Fruit fly (Drosophila melanogaster) whole organism, embryonic: ENCODE measurements around the gene sra.
A peak's percentile ranks its signal among the peaks of the same experiment; 100 is the strongest.

ENCODE experiments used
- Adf1 ChIP-seq: fragments of 200-800 bp; sonication (Bioruptor generic); IDR thresholded peaks from 2 replicates; pipeline ENCODE4 v1.3.6; 2022; ENCODE audit warnings: missing biosample characterization, missing genetic modification characterization
- Antp ChIP-seq: fragments of 200-800 bp; sonication (Bioruptor generic); optimal IDR thresholded peaks from 3 replicates; lab custom pipeline; 2016; ENCODE audit warnings: missing biosample characterization, missing genetic modification characterization
- Bteb2 ChIP-seq: fragments of 200-800 bp; sonication (Bioruptor generic); optimal IDR thresholded peaks from 2 replicates; lab custom pipeline; 2016; ENCODE audit warnings: missing biosample characterization, missing genetic modification characterization
- CG10209 ChIP-seq: fragments of 200-800 bp; sonication (Bioruptor generic); optimal IDR thresholded peaks from 3 replicates; lab custom pipeline; 2017; ENCODE audit warnings: missing biosample characterization, mild to moderate bottlenecking, missing genetic modification characterization, missing genetic modification reagents
- CG10979 ChIP-seq: fragments of 200-800 bp; sonication (Bioruptor generic); optimal IDR thresholded peaks from 2 replicates; lab custom pipeline; 2018; ENCODE audit warnings: missing biosample characterization, mild to moderate bottlenecking, missing genetic modification characterization, moderate library complexity
- CG11504 ChIP-seq: fragments of 200-800 bp; sonication (Bioruptor generic); optimal IDR thresholded peaks from 3 replicates; lab custom pipeline; 2019; ENCODE audit warnings: missing biosample characterization, mild to moderate bottlenecking, missing genetic modification characterization, moderate library complexity
- CG12071 ChIP-seq: fragments of 200-800 bp; sonication (Bioruptor generic); optimal IDR thresholded peaks from 3 replicates; lab custom pipeline; 2018; ENCODE audit warnings: missing biosample characterization, mild to moderate bottlenecking, missing genetic modification characterization
- CG12219 ChIP-seq: fragments of 200-800 bp; sonication (Bioruptor generic); optimal IDR thresholded peaks from 3 replicates; lab custom pipeline; 2018; ENCODE audit warnings: missing biosample characterization, mild to moderate bottlenecking, missing genetic modification characterization
- CG1233 ChIP-seq: fragments of 200-800 bp; sonication (Bioruptor generic); optimal IDR thresholded peaks from 4 replicates; lab custom pipeline; 2018; ENCODE audit warnings: missing biosample characterization, mild to moderate bottlenecking, missing genetic modification characterization
- CG13296 ChIP-seq: fragments of 200-800 bp; sonication (Bioruptor generic); optimal IDR thresholded peaks from 3 replicates; lab custom pipeline; 2018; ENCODE audit warnings: missing biosample characterization, mild to moderate bottlenecking, missing genetic modification characterization
- CG15011 ChIP-seq: fragments of 200-800 bp; sonication (Bioruptor generic); optimal IDR thresholded peaks from 3 replicates; lab custom pipeline; 2018; ENCODE audit warnings: missing biosample characterization, mild to moderate bottlenecking, missing genetic modification characterization
- CG1529 ChIP-seq: fragments of 200-800 bp; sonication (Bioruptor generic); optimal IDR thresholded peaks from 3 replicates; lab custom pipeline; 2018; ENCODE audit warnings: missing biosample characterization, missing genetic modification characterization
- CG1602 ChIP-seq: fragments of 200-800 bp; sonication (Bioruptor generic); optimal IDR thresholded peaks from 3 replicates; lab custom pipeline; 2016; ENCODE audit warnings: missing biosample characterization, missing genetic modification characterization
- CG16863 ChIP-seq: fragments of 200-800 bp; sonication (Bioruptor generic); optimal IDR thresholded peaks from 3 replicates; lab custom pipeline; 2016; ENCODE audit warnings: missing biosample characterization, missing genetic modification characterization
- CG17328 ChIP-seq: fragments of 200-800 bp; sonication (Bioruptor generic); IDR thresholded peaks from 2 replicates; pipeline ENCODE4 v1.3.6; 2022; ENCODE audit warnings: missing biosample characterization, missing genetic modification characterization
- CG32532 ChIP-seq: fragments of 200-800 bp; sonication (Bioruptor generic); IDR thresholded peaks from 2 replicates; pipeline ENCODE4 v1.3.6; 2022; ENCODE audit warnings: missing biosample characterization, missing genetic modification characterization
- CG3281 ChIP-seq: fragments of 200-800 bp; sonication (Bioruptor generic); optimal IDR thresholded peaks from 3 replicates; lab custom pipeline; 2017; ENCODE audit warnings: missing biosample characterization, mild to moderate bottlenecking, missing genetic modification characterization
- CG34376 ChIP-seq: fragments of 200-800 bp; sonication (Bioruptor generic); optimal IDR thresholded peaks from 2 replicates; lab custom pipeline; 2018; ENCODE audit warnings: missing biosample characterization, mild to moderate bottlenecking, missing genetic modification characterization
- CG4282 ChIP-seq: fragments of 200-800 bp; sonication (Bioruptor generic); optimal IDR thresholded peaks from 2 replicates; lab custom pipeline; 2016; ENCODE audit warnings: missing biosample characterization, missing genetic modification characterization
- CG4730 ChIP-seq: fragments of 200-800 bp; sonication (Bioruptor generic); IDR thresholded peaks from 2 replicates; pipeline ENCODE4 v1.3.6; 2022; ENCODE audit warnings: missing biosample characterization, missing genetic modification characterization
- CG6854 ChIP-seq: fragments of 200-800 bp; sonication (Bioruptor generic); optimal IDR thresholded peaks from 3 replicates; lab custom pipeline; 2017; ENCODE audit warnings: missing biosample characterization, mild to moderate bottlenecking, missing genetic modification characterization
- Fer1 ChIP-seq: fragments of 200-800 bp; sonication (Bioruptor generic); optimal IDR thresholded peaks from 2 replicates; lab custom pipeline; 2017; ENCODE audit warnings: missing biosample characterization, mild to moderate bottlenecking, missing genetic modification characterization
- Fer3 ChIP-seq: fragments of 200-800 bp; sonication (Bioruptor generic); optimal IDR thresholded peaks from 2 replicates; lab custom pipeline; 2018; ENCODE audit warnings: missing biosample characterization, mild to moderate bottlenecking, missing genetic modification characterization, moderate library complexity
- H15 ChIP-seq: fragments of 200-800 bp; sonication (Bioruptor generic); IDR thresholded peaks from 3 replicates; pipeline ENCODE4 v1.3.6; 2022; ENCODE audit warnings: missing biosample characterization, missing genetic modification characterization
- Hey ChIP-seq: fragments of 200-800 bp; sonication (Bioruptor generic); optimal IDR thresholded peaks from 3 replicates; lab custom pipeline; 2018; ENCODE audit warnings: missing biosample characterization, mild to moderate bottlenecking, missing genetic modification characterization
- Hr51 ChIP-seq, 2 experiments: fragments of 200-800 bp; sonication (Bioruptor generic); optimal IDR thresholded peaks; 2 replicates in 1 of 2; 3 replicates in 1 of 2; lab custom pipeline; 2016 to 2018; ENCODE audit warnings: missing biosample characterization in 2 of 2, missing genetic modification characterization in 2 of 2, mild to moderate bottlenecking in 1 of 2, moderate library complexity in 1 of 2
- NFAT ChIP-seq: fragments of 200-800 bp; sonication (Bioruptor generic); IDR thresholded peaks from 2 replicates; pipeline ENCODE4 v1.3.6; 2022; ENCODE audit warnings: missing biosample characterization, missing genetic modification characterization
- Sox100B ChIP-seq: fragments of 200-800 bp; sonication (Bioruptor generic); optimal IDR thresholded peaks from 3 replicates; lab custom pipeline; 2018; ENCODE audit warnings: missing biosample characterization, mild to moderate bottlenecking, missing genetic modification characterization
- Tbp ChIP-seq: fragments of >200 bp; optimal IDR thresholded peaks from 2 replicates; lab custom pipeline; 2018; ENCODE audit warnings: missing biosample characterization, missing genetic modification characterization
- amos ChIP-seq: fragments of 200-800 bp; sonication (Bioruptor generic); IDR thresholded peaks from 2 replicates; pipeline ENCODE4 v1.3.6; 2022; ENCODE audit warnings: missing biosample characterization, missing genetic modification characterization; ENCODE audit not compliant: partially characterized antibody
- bcd ChIP-seq: fragments of 200-800 bp; sonication (Bioruptor generic); optimal IDR thresholded peaks from 2 replicates; lab custom pipeline; 2017; ENCODE audit warnings: missing biosample characterization, mild to moderate bottlenecking, missing genetic modification characterization
- cg ChIP-seq: fragments of 200-800 bp; sonication (Bioruptor generic); optimal IDR thresholded peaks from 3 replicates; lab custom pipeline; 2019; ENCODE audit warnings: missing biosample characterization, mild to moderate bottlenecking, missing genetic modification characterization, moderate library complexity
- ewg ChIP-seq: fragments of 200-800 bp; sonication (Bioruptor generic); optimal IDR thresholded peaks from 3 replicates; lab custom pipeline; 2017; ENCODE audit warnings: mild to moderate bottlenecking, missing biosample characterization, missing genetic modification reagents, missing genetic modification characterization
- eyg ChIP-seq: fragments of 200-800 bp; sonication (Bioruptor generic); optimal IDR thresholded peaks from 3 replicates; lab custom pipeline; 2016; ENCODE audit warnings: missing biosample characterization, missing genetic modification characterization
- gro ChIP-seq: fragments of 200-800 bp; sonication (Bioruptor generic); optimal IDR thresholded peaks from 2 replicates; lab custom pipeline; 2016; ENCODE audit warnings: missing biosample characterization, missing genetic modification characterization
- ken ChIP-seq: fragments of 200-800 bp; sonication (Bioruptor generic); IDR thresholded peaks from 3 replicates; pipeline ENCODE4 v1.3.6; 2022; ENCODE audit warnings: missing biosample characterization, missing genetic modification characterization
- nau ChIP-seq: fragments of 200-800 bp; sonication (Bioruptor generic); optimal IDR thresholded peaks from 3 replicates; lab custom pipeline; 2017; ENCODE audit warnings: missing biosample characterization, mild to moderate bottlenecking, missing genetic modification characterization, missing genetic modification reagents
- otp ChIP-seq: fragments of 200-800 bp; sonication (Bioruptor generic); IDR thresholded peaks from 3 replicates; pipeline ENCODE4, ENCODE4 v1.3.6; 2022; ENCODE audit warnings: missing biosample characterization, missing genetic modification characterization
- pita ChIP-seq: fragments of 200-800 bp; sonication (Bioruptor generic); optimal IDR thresholded peaks from 2 replicates; lab custom pipeline; 2017; ENCODE audit warnings: missing biosample characterization, mild to moderate bottlenecking, missing genetic modification characterization
- sd ChIP-seq: fragments of 200-800 bp; sonication (Bioruptor generic); optimal IDR thresholded peaks from 3 replicates; lab custom pipeline; 2018; ENCODE audit warnings: missing biosample characterization, mild to moderate bottlenecking, missing genetic modification characterization, moderate library complexity
- sisA ChIP-seq: fragments of 200-800 bp; sonication (Bioruptor generic); IDR thresholded peaks from 2 replicates; pipeline ENCODE4 v1.3.6; 2022; ENCODE audit warnings: missing biosample characterization, missing genetic modification characterization
- so ChIP-seq: fragments of 200-800 bp; sonication (Bioruptor generic); IDR thresholded peaks from 3 replicates; pipeline ENCODE4 v1.3.6; 2022; ENCODE audit warnings: missing biosample characterization, missing genetic modification characterization
- ttk ChIP-seq: fragments of 200-800 bp; sonication (Bioruptor generic); IDR thresholded peaks from 2 replicates; pipeline ENCODE4 v2.1.2; 2022; ENCODE audit warnings: missing biosample characterization, missing genetic modification characterization
- vnd ChIP-seq: fragments of 200-800 bp; sonication (Bioruptor generic); IDR thresholded peaks from 3 replicates; pipeline ENCODE4 v1.3.6; 2022; ENCODE audit warnings: missing biosample characterization, missing genetic modification characterization; ENCODE audit not compliant: partially characterized antibody
- wek ChIP-seq: fragments of 200-800 bp; sonication (Bioruptor generic); optimal IDR thresholded peaks from 3 replicates; lab custom pipeline; 2018; ENCODE audit warnings: missing biosample characterization, mild to moderate bottlenecking, missing genetic modification characterization, moderate library complexity
- wor ChIP-seq: fragments of 200-800 bp; sonication (Bioruptor generic); IDR thresholded peaks from 2 replicates; pipeline ENCODE4 v1.3.6; 2022; ENCODE audit warnings: missing biosample characterization, missing genetic modification characterization
- zfh1 ChIP-seq: fragments of 200-800 bp; sonication (Bioruptor generic); IDR thresholded peaks from 3 replicates; pipeline ENCODE4 v1.3.6; 2022; ENCODE audit warnings: missing biosample characterization, missing genetic modification characterization

sra gene

dm6 chr3R:16230080-16230670 lies 43.4 kb downstream of the sra start (continued):
- TF ChIP-seq CG10979 (no peak), gro (GFP tag; lab: Kevin White, UChicago) (peak; percentile 91), H15 (GFP tag; lab: Robert Waterston, UW) (no peak), CG10209 (GFP tag; lab: Kevin White, UChicago) (peak; percentile 15), CG4282 (GFP tag; lab: Kevin White, UChicago) (no peak), CG13296 (GFP tag; lab: Kevin White, UChicago) (peak; percentile 37), Antp (GFP tag; lab: Kevin White, UChicago) (no peak), nau (GFP tag; lab: Kevin White, UChicago) (peak; percentile 31), sd (peak; percentile 97)

dm6 chr3R:16231385-16232307 lies 44.8 kb downstream of the sra start:
- TF ChIP-seq CG3281 (GFP tag; lab: Kevin White, UChicago): peak; percentile 76
- TF ChIP-seq Tbp: no peak
- TF ChIP-seq Fer3 (tag; lab: Kevin White, UChicago): peak; percentile 40
- no peak for TF ChIP-seq otp (GFP tag; lab: Robert Waterston, UW)
- peak; percentile 55 for TF ChIP-seq CG1602 (GFP tag; lab: Kevin White, UChicago)
- TF ChIP-seq zfh1 (GFP tag; lab: Robert Waterston, UW): no peak
- TF ChIP-seq vnd (GFP tag; lab: Robert Waterston, UW): no peak
- no peak for TF ChIP-seq pita
- TF ChIP-seq eyg (GFP tag; lab: Kevin White, UChicago): peak; percentile 64
- peak; percentile 78 for TF ChIP-seq CG16863 (GFP tag; lab: Kevin White, UChicago)
- no peak for TF ChIP-seq CG32532 (GFP tag; lab: Robert Waterston, UW)
- peak; percentile 63 for TF ChIP-seq ewg
- TF ChIP-seq CG4730: no peak
- TF ChIP-seq so: no peak
- no peak for TF ChIP-seq NFAT (GFP tag; lab: Robert Waterston, UW)
- no peak for TF ChIP-seq amos (GFP tag; lab: Robert Waterston, UW)
- TF ChIP-seq sisA (GFP tag; lab: Robert Waterston, UW): no peak
- TF ChIP-seq CG17328 (GFP tag; lab: Robert Waterston, UW): no peak
- peak; percentile 65 for TF ChIP-seq CG6854
- peak; percentile 69 for TF ChIP-seq CG1233 (GFP tag; lab: Kevin White, UChicago)
- TF ChIP-seq bcd (GFP tag; lab: Kevin White, UChicago): peak; percentile 81
- TF ChIP-seq ken (GFP tag; lab: Robert Waterston, UW): no peak
- TF ChIP-seq CG12219 (GFP tag; lab: Kevin White, UChicago): peak; percentile 56
- no peak for TF ChIP-seq wek
- peak; percentile 70 for TF ChIP-seq CG1529 (GFP tag; lab: Kevin White, UChicago)
- peak; percentile 46 for TF ChIP-seq sd
- peak; percentile 87 for TF ChIP-seq CG11504 (tag; lab: Kevin White, UChicago)
- peak; percentile 58 for TF ChIP-seq CG15011 (GFP tag; lab: Kevin White, UChicago)
- no peak for TF ChIP-seq CG34376 (GFP tag; lab: Kevin White, UChicago)
- peak; percentile 17 for TF ChIP-seq Bteb2 (GFP tag; lab: Kevin White, UChicago)
- TF ChIP-seq Hey (tag; lab: Kevin White, UChicago): no peak
- TF ChIP-seq Fer1 (GFP tag; lab: Kevin White, UChicago): peak; percentile 77
- no peak for TF ChIP-seq wor (GFP tag; lab: Robert Waterston, UW)
- no peak for TF ChIP-seq Adf1 (GFP tag; lab: Robert Waterston, UW)
- TF ChIP-seq cg (GFP tag; lab: Kevin White, UChicago): peak; percentile 77
- TF ChIP-seq CG12071: peak; percentile 16
- peak; percentile 47 to 77 for TF ChIP-seq Hr51 (GFP tag; optimal IDR thresholded peaks at IDR 0.05; lab: Kevin White, UChicago)
- TF ChIP-seq ttk (GFP tag; lab: Robert Waterston, UW): no peak
- peak; percentile 84 for TF ChIP-seq Sox100B (GFP tag; lab: Kevin White, UChicago)
